Fruit fly (Drosophila melanogaster) Kc167 (cell line): ENCODE measurements around the gene CG45045.

Experiments
- Myc ChIP-seq: fragments of >200 bp; optimal IDR thresholded peaks from 2 replicates; lab custom pipeline; 2017; ENCODE audit warnings: missing external identifiers
- Sin3A ChIP-seq: fragments of >200 bp; optimal IDR thresholded peaks from 2 replicates; lab custom pipeline; 2018; ENCODE audit warnings: missing external identifiers
- h ChIP-seq: fragments of >200 bp; optimal IDR thresholded peaks from 3 replicates; lab custom pipeline; 2018; ENCODE audit warnings: missing external identifiers
- insv ChIP-seq: fragments of >200 bp; optimal IDR thresholded peaks from 3 replicates; lab custom pipeline; 2018; ENCODE audit warnings: missing external identifiers
- psq ChIP-seq: fragments of >200 bp; optimal IDR thresholded peaks from 2 replicates; lab custom pipeline; 2017; ENCODE audit warnings: missing external identifiers
- ttk ChIP-seq: sonication (Bioruptor generic); optimal IDR thresholded peaks from 2 replicates; lab custom pipeline; 2017; ENCODE audit warnings: missing external identifiers

Gene CG45045

dm6 chr3R:17645239-17645638, 22.1 kb upstream of the CG45045 start:
- no peak for TF ChIP-seq Sin3A (lab: Kevin White, UChicago)
- TF ChIP-seq psq (lab: Kevin White, UChicago), result no peak
- no peak for TF ChIP-seq h (lab: Kevin White, UChicago)
- TF ChIP-seq insv (lab: Kevin White, UChicago), result no peak
- no peak for TF ChIP-seq Myc (lab: Kevin White, UChicago)

dm6 chr3R:17646102-17647050, 21.0 kb upstream of the CG45045 start:
- TF ChIP-seq ttk (lab: Kevin White, UChicago) (no peak), Myc (lab: Kevin White, UChicago) (no peak)

- no peak for TF ChIP-seq ttk (lab: Kevin White, UChicago)
- TF ChIP-seq psq (lab: Kevin White, UChicago), result no peak
- no peak for TF ChIP-seq h (lab: Kevin White, UChicago)
- TF ChIP-seq Myc (lab: Kevin White, UChicago), result no peak
- no peak for TF ChIP-seq insv (lab: Kevin White, UChicago)
- TF ChIP-seq Sin3A (lab: Kevin White, UChicago), result no peak
These were observed 19.9 kb upstream of the CG45045 start, which contains the start of gene CG14322 for dm6 chr3R:17647444-17647843. Gene CG14322, plus strand, starts transcription at chr3R:17647679.

- TF ChIP-seq ttk (lab: Kevin White, UChicago), result no peak
- no peak for TF ChIP-seq psq (lab: Kevin White, UChicago)
- no peak for TF ChIP-seq insv (lab: Kevin White, UChicago)
- no peak for TF ChIP-seq h (lab: Kevin White, UChicago)
- TF ChIP-seq Myc (lab: Kevin White, UChicago), result no peak
- TF ChIP-seq Sin3A (lab: Kevin White, UChicago), result no peak
These were observed 13.5 kb upstream of the CG45045 start for dm6 chr3R:17653879-17654278.

- TF ChIP-seq Myc (lab: Kevin White, UChicago) (no peak), Sin3A (lab: Kevin White, UChicago) (no peak), insv (lab: Kevin White, UChicago) (no peak), h (lab: Kevin White, UChicago) (no peak), psq (lab: Kevin White, UChicago) (no peak), ttk (lab: Kevin White, UChicago) (no peak)
These were observed 12.3 kb upstream of the CG45045 start for dm6 chr3R:17655040-17655439.

dm6 chr3R:17656923-17657322, 10.4 kb upstream of the CG45045 start:
- no peak for TF ChIP-seq insv (lab: Kevin White, UChicago)
- TF ChIP-seq psq (lab: Kevin White, UChicago), result no peak
- no peak for TF ChIP-seq ttk (lab: Kevin White, UChicago)
- no peak for TF ChIP-seq Myc (lab: Kevin White, UChicago)
- TF ChIP-seq Sin3A (lab: Kevin White, UChicago), result no peak
- TF ChIP-seq h (lab: Kevin White, UChicago), result no peak

dm6 chr3R:17666061-17666796, 1.1 kb upstream of the CG45045 start:
- no peak for TF ChIP-seq ttk (lab: Kevin White, UChicago)
- TF ChIP-seq Myc (lab: Kevin White, UChicago), result no peak
- TF ChIP-seq Sin3A (lab: Kevin White, UChicago), result no peak

dm6 chr3R:17666797-17667156, 595 bp upstream of the CG45045 start:
- TF ChIP-seq insv (lab: Kevin White, UChicago) (no peak), psq (lab: Kevin White, UChicago) (no peak), h (lab: Kevin White, UChicago) (no peak), Myc (lab: Kevin White, UChicago) (no peak), ttk (lab: Kevin White, UChicago) (no peak), Sin3A (lab: Kevin White, UChicago) (no peak)

dm6 chr3R:17667987-17668386, 615 bp downstream of the CG45045 start:
- TF ChIP-seq insv (lab: Kevin White, UChicago), result no peak
- no peak for TF ChIP-seq Myc (lab: Kevin White, UChicago)
- TF ChIP-seq h (lab: Kevin White, UChicago), result no peak
- TF ChIP-seq psq (lab: Kevin White, UChicago), result no peak
- TF ChIP-seq Sin3A (lab: Kevin White, UChicago), result no peak
- TF ChIP-seq ttk (lab: Kevin White, UChicago), result no peak

dm6 chr3R:17670202-17670856, 3.0 kb downstream of the CG45045 start:
- TF ChIP-seq Sin3A (lab: Kevin White, UChicago), result no peak

dm6 chr3R:17670857-17671336, 3.5 kb downstream of the CG45045 start, which contains the start of the genes CG7523 and Mps1:
Gene CG7523, minus strand, starts transcription at chr3R:17670895.
Gene Mps1, plus strand, starts transcription at chr3R:17671271.
- TF ChIP-seq h (lab: Kevin White, UChicago), result no peak
- no peak for TF ChIP-seq psq (lab: Kevin White, UChicago)
- TF ChIP-seq Myc (lab: Kevin White, UChicago), result no peak
- TF ChIP-seq Sin3A (lab: Kevin White, UChicago), result no peak
- TF ChIP-seq ttk (lab: Kevin White, UChicago), result no peak
- TF ChIP-seq insv (lab: Kevin White, UChicago), result no peak
